Worm (Caenorhabditis elegans): Measurements from ENCODE around the gene F53C3.6.
A peak's percentile ranks its signal among the peaks of the same experiment; 100 is the strongest.

Gene F53C3.6

ce11 chrII:3930478-3931182 is 32.7 kb downstream of the F53C3.6 start (continued):
- no peak for TF ChIP-seq zag-1 (tag; optimal IDR thresholded peaks at IDR 0.05)

- peak; percentile 90 for TF ChIP-seq nfya-1 (tag; optimal IDR thresholded peaks at IDR 0.05; ENCODE audit: insufficient read depth)
- TF ChIP-seq nhr-67 (tag; optimal IDR thresholded peaks at IDR 0.05), result no peak
- TF ChIP-seq ceh-28 (tag; optimal IDR thresholded peaks at IDR 0.05), result no peak
Measured at ce11 chrII:3931230-3931629, 33.3 kb downstream of the F53C3.6 start.

ce11 chrII:3931825-3932224 is 33.9 kb downstream of the F53C3.6 start:
- TF ChIP-seq lin-39 (tag; optimal IDR thresholded peaks at IDR 0.05), result peak; percentile 4
- no peak for TF ChIP-seq fos-1 (tag; optimal IDR thresholded peaks at IDR 0.05)

ce11 chrII:3933640-3934039 is 35.7 kb downstream of the F53C3.6 start, which contains the start of gene Y14H12B.2:
Gene Y14H12B.2 (minus strand): TSS chrII:3933740.
- TF ChIP-seq fkh-2 (tag; optimal IDR thresholded peaks at IDR 0.05) (no peak), fos-1 (tag; optimal IDR thresholded peaks at IDR 0.05) (no peak), unc-39 (tag; optimal IDR thresholded peaks at IDR 0.05) (no peak), ceh-16 (tag; optimal IDR thresholded peaks at IDR 0.05) (no peak), ama-1 (optimal IDR thresholded peaks at IDR 0.05) (no peak), ztf-4 (tag; optimal IDR thresholded peaks at IDR 0.05) (no peak), egl-27 (tag; optimal IDR thresholded peaks at IDR 0.05) (no peak), skn-1 (tag; optimal IDR thresholded peaks at IDR 0.05) (no peak), lin-15B (tag; optimal IDR thresholded peaks at IDR 0.05) (no peak), ceh-9 (tag; optimal IDR thresholded peaks at IDR 0.05) (no peak), elt-1 (tag; optimal IDR thresholded peaks at IDR 0.05) (no peak), pha-4 (tag; optimal IDR thresholded peaks at IDR 0.05) (no peak), pqm-1 (tag; optimal IDR thresholded peaks at IDR 0.05) (no peak), jun-1 (tag; optimal IDR thresholded peaks at IDR 0.05) (no peak)

ce11 chrII:3934085-3934484 is 36.1 kb downstream of the F53C3.6 start, which contains the start of gene Y14H12B.1:
Gene Y14H12B.1 (plus strand): TSS chrII:3934447.
- no peak for TF ChIP-seq ztf-4 (tag; optimal IDR thresholded peaks at IDR 0.05)
- no peak for TF ChIP-seq lsy-12 (tag; optimal IDR thresholded peaks at IDR 0.05)
- TF ChIP-seq mdl-1 (tag; optimal IDR thresholded peaks at IDR 0.05), result no peak
- no peak for TF ChIP-seq zag-1 (tag; optimal IDR thresholded peaks at IDR 0.05)
- TF ChIP-seq unc-62 (GFP tag; optimal IDR thresholded peaks at IDR 0.05), result no peak

- TF ChIP-seq pqm-1 (tag; optimal IDR thresholded peaks at IDR 0.05) (no peak), nhr-237 (tag; optimal IDR thresholded peaks at IDR 0.05) (no peak), nfya-1 (tag; optimal IDR thresholded peaks at IDR 0.05; ENCODE audit: insufficient read depth) (no peak), tbx-2 (tag; optimal IDR thresholded peaks at IDR 0.05) (no peak), ceh-82 (tag; optimal IDR thresholded peaks at IDR 0.05) (no peak), ceh-28 (tag; optimal IDR thresholded peaks at IDR 0.05) (no peak), ceh-16 (tag; optimal IDR thresholded peaks at IDR 0.05) (no peak), elt-2 (tag; optimal IDR thresholded peaks at IDR 0.05) (no peak), nhr-23 (tag; optimal IDR thresholded peaks at IDR 0.05) (no peak)
Measured at ce11 chrII:3935098-3935497, 37.2 kb downstream of the F53C3.6 start.

- TF ChIP-seq nfya-1 (tag; optimal IDR thresholded peaks at IDR 0.05; ENCODE audit: insufficient read depth), result no peak
- TF ChIP-seq fos-1 (tag; optimal IDR thresholded peaks at IDR 0.05), result no peak
- no peak for TF ChIP-seq elt-2 (tag; optimal IDR thresholded peaks at IDR 0.05)
- TF ChIP-seq sea-2 (GFP tag; optimal IDR thresholded peaks at IDR 0.05), result no peak
- TF ChIP-seq unc-62 (GFP tag; optimal IDR thresholded peaks at IDR 0.05), result no peak
- no peak for TF ChIP-seq ceh-28 (tag; optimal IDR thresholded peaks at IDR 0.05)
- no peak for TF ChIP-seq fkh-10 (GFP tag; optimal IDR thresholded peaks at IDR 0.05)
- TF ChIP-seq nhr-67 (tag; optimal IDR thresholded peaks at IDR 0.05), result no peak
- no peak for TF ChIP-seq pha-4 (tag; optimal IDR thresholded peaks at IDR 0.05)
- no peak for TF ChIP-seq fkh-2 (tag; optimal IDR thresholded peaks at IDR 0.05)
- no peak for TF ChIP-seq nhr-237 (tag; optimal IDR thresholded peaks at IDR 0.05)
- no peak for TF ChIP-seq nhr-28 (tag; optimal IDR thresholded peaks at IDR 0.05)
- no peak for TF ChIP-seq jun-1 (tag; optimal IDR thresholded peaks at IDR 0.05)
- TF ChIP-seq mdl-1 (tag; optimal IDR thresholded peaks at IDR 0.05), result no peak
- TF ChIP-seq unc-39 (tag; optimal IDR thresholded peaks at IDR 0.05), result no peak
- TF ChIP-seq ceh-9 (tag; optimal IDR thresholded peaks at IDR 0.05), result no peak
- TF ChIP-seq egl-27 (tag; optimal IDR thresholded peaks at IDR 0.05), result no peak
- TF ChIP-seq nhr-77 (tag; optimal IDR thresholded peaks at IDR 0.05), result no peak
- TF ChIP-seq tbx-2 (tag; optimal IDR thresholded peaks at IDR 0.05), result no peak
- no peak for TF ChIP-seq nhr-12 (tag; optimal IDR thresholded peaks at IDR 0.05)
Measured at ce11 chrII:3935990-3936389, 38.0 kb downstream of the F53C3.6 start.

Measured in whole organism, L3 larva.